Fruit fly (Drosophila melanogaster): ENCODE measurements around the gene RhoGDI.

dm6 chr3L:19903400-19903846 lies 25.1 kb upstream of the RhoGDI start:
- no peak for TF ChIP-seq br (GFP tag; optimal IDR thresholded peaks at IDR 0.05)
- no peak for TF ChIP-seq GATAd (GFP tag; optimal IDR thresholded peaks at IDR 0.05)
- no peak for TF ChIP-seq usp (GFP tag; optimal IDR thresholded peaks at IDR 0.05)
- TF ChIP-seq dmrt93B (GFP tag; optimal IDR thresholded peaks at IDR 0.05): no peak
- no peak for TF ChIP-seq Hr78 (GFP tag; optimal IDR thresholded peaks at IDR 0.05)
- TF ChIP-seq psq (GFP tag; optimal IDR thresholded peaks at IDR 0.05): peak; percentile 49
- no peak for TF ChIP-seq OdsH (GFP tag; optimal IDR thresholded peaks at IDR 0.05)
- TF ChIP-seq Hnf4 (GFP tag; optimal IDR thresholded peaks at IDR 0.05): no peak
- TF ChIP-seq Mio (GFP tag; optimal IDR thresholded peaks at IDR 0.05): no peak
- TF ChIP-seq sv (GFP tag; optimal IDR thresholded peaks at IDR 0.05): peak; percentile 46
- no peak for TF ChIP-seq pan (optimal IDR thresholded peaks at IDR 0.05)
- no peak for TF ChIP-seq Myc (optimal IDR thresholded peaks at IDR 0.05)
- TF ChIP-seq CG9705 (GFP tag; optimal IDR thresholded peaks at IDR 0.05): no peak

All from whole organism, wandering third instar larva.